Fruit fly (Drosophila melanogaster) S2 (cell line): ENCODE measurements around the gene dgt6.

Source experiments
- CG8478 ChIP-seq: fragments of >200 bp; optimal IDR thresholded peaks from 2 replicates; lab custom pipeline; 2018
- CTCF ChIP-seq, 2 experiments: fragments of >200 bp; optimal IDR thresholded peaks; 2 replicates each; lab custom pipeline; 2018

- TF ChIP-seq CTCF (optimal IDR thresholded peaks at IDR 0.05; lab: Kevin White, UChicago) = peak; percentile 80 to 84
- no peak for TF ChIP-seq CG8478 (lab: Kevin White, UChicago)
Observed at dm6 chr3R:29087302-29087782, 43.4 kb downstream of the dgt6 start.
